Worm (Caenorhabditis elegans) whole organism, young adult: ENCODE data around the gene zmp-3.
A peak's percentile ranks its signal among the peaks of the same experiment; 100 is the strongest.

Experiments used
- B0019.2 ChIP-seq: fragments of 200-800 bp; sonication (Bioruptor generic); conservative IDR thresholded peaks from 2 replicates; pipeline ENCODE4 v1.3.6; 2022; ENCODE audit warnings: missing genetic modification reagents, missing genetic modification characterization, missing compliant biosample characterization
- B0261.1 ChIP-seq: sonication (generic microtip); optimal IDR thresholded peaks from 2 replicates; lab custom pipeline; 2016; ENCODE audit warnings: mild to moderate bottlenecking, missing genetic modification characterization, moderate library complexity, missing compliant biosample characterization
- C17E4.6 ChIP-seq: fragments of 200-800 bp; sonication (Bioruptor generic); IDR thresholded peaks from 2 replicates; pipeline ENCODE4 v1.3.6; 2022; ENCODE audit warnings: missing genetic modification reagents, missing genetic modification characterization, missing compliant biosample characterization
- F10E7.11 ChIP-seq: sonication (generic microtip); optimal IDR thresholded peaks from 2 replicates; lab custom pipeline; 2017; ENCODE audit warnings: mild to moderate bottlenecking, missing genetic modification characterization, moderate library complexity, missing compliant biosample characterization
- F37B4.10 ChIP-seq: fragments of 200-800 bp; sonication (Bioruptor generic); IDR thresholded peaks from 2 replicates; pipeline ENCODE4 v1.3.6; 2022; ENCODE audit warnings: missing genetic modification characterization, missing compliant biosample characterization
- T07F8.4 ChIP-seq: sonication (generic microtip); optimal IDR thresholded peaks from 2 replicates; lab custom pipeline; 2016; ENCODE audit warnings: mild to moderate bottlenecking, missing genetic modification characterization, moderate library complexity, missing compliant biosample characterization
- Y95B8A.8 ChIP-seq: fragments of 200-800 bp; sonication (Bioruptor generic); IDR thresholded peaks from 2 replicates; pipeline ENCODE4 v1.3.6; 2022; ENCODE audit warnings: missing genetic modification reagents, missing genetic modification characterization, missing compliant biosample characterization
- ZK185.1 ChIP-seq: sonication (generic microtip); optimal IDR thresholded peaks from 2 replicates; lab custom pipeline; 2016; ENCODE audit warnings: mild to moderate bottlenecking, missing genetic modification characterization, missing compliant biosample characterization; ENCODE audit not compliant: poor library complexity, severe bottlenecking
- akir-1 ChIP-seq: fragments of 200-800 bp; sonication (Bioruptor generic); optimal IDR thresholded peaks from 2 replicates; lab custom pipeline; 2018; ENCODE audit warnings: mild to moderate bottlenecking, missing genetic modification characterization, moderate library complexity, missing compliant biosample characterization
- aptf-2 ChIP-seq: fragments of 200-800 bp; sonication (Bioruptor generic); conservative IDR thresholded peaks from 2 replicates; pipeline ENCODE4 v1.3.6; 2022; ENCODE audit warnings: missing genetic modification reagents, missing genetic modification characterization, missing compliant biosample characterization
- aptf-3 ChIP-seq: fragments of 200-800 bp; sonication (Bioruptor generic); IDR thresholded peaks from 2 replicates; pipeline ENCODE4 v1.3.6; 2022; ENCODE audit warnings: missing genetic modification characterization, missing compliant biosample characterization
- bed-2 ChIP-seq: fragments of 200-800 bp; sonication (Bioruptor generic); IDR thresholded peaks from 2 replicates; pipeline ENCODE4 v1.3.6; 2022; ENCODE audit warnings: missing genetic modification reagents, missing genetic modification characterization, missing compliant biosample characterization
- ccch-3 ChIP-seq: fragments of 200-800 bp; sonication (Bioruptor generic); optimal IDR thresholded peaks from 2 replicates; lab custom pipeline; 2018; ENCODE audit warnings: mild to moderate bottlenecking, missing genetic modification characterization, missing compliant biosample characterization
- ceh-79 ChIP-seq: sonication (generic microtip); optimal IDR thresholded peaks from 2 replicates; lab custom pipeline; 2017; ENCODE audit warnings: mild to moderate bottlenecking, missing genetic modification characterization, missing compliant biosample characterization
- dpl-1 ChIP-seq: fragments of 150-350 bp; optimal IDR thresholded peaks from 2 replicates; lab custom pipeline; 2014; ENCODE audit warnings: missing biosample characterization, missing genetic modification reagents, missing genetic modification characterization
- efl-1 ChIP-seq: fragments of 150-350 bp; optimal IDR thresholded peaks from 2 replicates; lab custom pipeline; 2014; ENCODE audit warnings: missing biosample characterization, missing genetic modification reagents, missing genetic modification characterization
- egl-44 ChIP-seq: fragments of 200-800 bp; sonication (Bioruptor generic); IDR thresholded peaks from 2 replicates; pipeline ENCODE4 v1.3.6; 2022; ENCODE audit warnings: missing genetic modification reagents, missing genetic modification characterization, missing compliant biosample characterization
- hmg-1.2 ChIP-seq: fragments of 200-800 bp; sonication (Bioruptor generic); IDR thresholded peaks from 2 replicates; pipeline ENCODE4 v1.3.6; 2022; ENCODE audit warnings: missing genetic modification reagents, missing genetic modification characterization, missing compliant biosample characterization
- hmg-20 ChIP-seq: fragments of 200-800 bp; sonication (Bioruptor generic); IDR thresholded peaks from 2 replicates; pipeline ENCODE4 v1.3.6; 2022; ENCODE audit warnings: missing genetic modification reagents, missing genetic modification characterization, missing compliant biosample characterization
- lag-1 ChIP-seq: fragments of 200-800 bp; sonication (Bioruptor generic); IDR thresholded peaks from 2 replicates; pipeline ENCODE4 v1.3.6; 2022; ENCODE audit warnings: missing genetic modification reagents, missing genetic modification characterization, missing compliant biosample characterization
- lin-35 ChIP-seq, 3 experiments: fragments of 150-350 bp in 2 of 3; sonication (generic microtip) in 1 of 3; optimal IDR thresholded peaks; 2 replicates each; lab custom pipeline; 2014 to 2018; ENCODE audit warnings: missing biosample characterization in 3 of 3, missing genetic modification characterization in 3 of 3, missing genetic modification reagents in 3 of 3
- lsl-1 ChIP-seq: fragments of 200-800 bp; sonication (Bioruptor generic); optimal IDR thresholded peaks from 2 replicates; lab custom pipeline; 2018; ENCODE audit warnings: mild to moderate bottlenecking, missing genetic modification characterization, moderate library complexity, missing compliant biosample characterization
- lsy-27 ChIP-seq: sonication (generic microtip); optimal IDR thresholded peaks from 2 replicates; lab custom pipeline; 2017; ENCODE audit warnings: missing genetic modification characterization, mild to moderate bottlenecking, missing compliant biosample characterization, antibody characterized with exemption, missing genotype, borderline replicate concordance; ENCODE audit not compliant: insufficient read depth
- madf-3 ChIP-seq: fragments of 200-800 bp; sonication (Bioruptor generic); IDR thresholded peaks from 2 replicates; pipeline ENCODE4 v1.3.6; 2022; ENCODE audit warnings: missing genetic modification reagents, missing genetic modification characterization, missing compliant biosample characterization
- mcd-1 ChIP-seq: fragments of 200-800 bp; sonication (Bioruptor generic); IDR thresholded peaks from 2 replicates; pipeline ENCODE4 v1.3.6; 2022; ENCODE audit warnings: missing genetic modification reagents, missing genetic modification characterization, missing compliant biosample characterization
- mes-4 ChIP-seq: sonication (generic microtip); optimal IDR thresholded peaks from 2 replicates; lab custom pipeline; 2016; ENCODE audit warnings: missing genotype, missing genetic modification characterization, missing compliant biosample characterization
- nhr-90 ChIP-seq: sonication (generic microtip); optimal IDR thresholded peaks from 2 replicates; lab custom pipeline; 2016; ENCODE audit warnings: missing genotype, mild to moderate bottlenecking, missing genetic modification characterization, missing compliant biosample characterization
- rpc-1 ChIP-seq, 2 experiments: fragments of 150-350 bp in 1 of 2; sonication (generic microtip) in 1 of 2; optimal IDR thresholded peaks; 2 replicates each; lab custom pipeline; 2014 to 2018; ENCODE audit warnings: missing biosample characterization in 1 of 2, missing genetic modification characterization in 1 of 2, missing genetic modification reagents in 1 of 2, missing genotype in 1 of 2
- sea-2 ChIP-seq: fragments of 200-800 bp; sonication (Bioruptor generic); IDR thresholded peaks from 2 replicates; pipeline ENCODE4 v1.3.6; 2022; ENCODE audit warnings: missing genetic modification characterization, missing compliant biosample characterization
- snpc-1.1 ChIP-seq: sonication (generic microtip); optimal IDR thresholded peaks from 2 replicates; lab custom pipeline; 2017; ENCODE audit warnings: missing genetic modification characterization, mild to moderate bottlenecking, missing compliant biosample characterization, antibody characterized with exemption, moderate library complexity, missing genotype, missing genetic modification reagents; ENCODE audit not compliant: insufficient read depth
- snpc-4 ChIP-seq, 5 experiments: fragments of 150-350 bp in 1 of 5; sonication (generic microtip) in 4 of 5; optimal IDR thresholded peaks; 2 replicates each; lab custom pipeline; 2014 to 2018; ENCODE audit warnings: missing genetic modification characterization in 5 of 5, missing biosample characterization in 3 of 5, antibody characterized with exemption in 2 of 5, mild to moderate bottlenecking in 2 of 5, missing compliant biosample characterization in 2 of 5, missing genotype in 2 of 5, moderate library complexity in 2 of 5, missing genetic modification reagents in 1 of 5
- tbx-9 ChIP-seq: sonication (generic microtip); optimal IDR thresholded peaks from 2 replicates; lab custom pipeline; 2016; ENCODE audit warnings: borderline replicate concordance, missing genetic modification characterization, inconsistent platforms, missing compliant biosample characterization
- zim-3 ChIP-seq: sonication (generic microtip); optimal IDR thresholded peaks from 2 replicates; lab custom pipeline; 2017; ENCODE audit warnings: mild to moderate bottlenecking, missing genetic modification characterization, moderate library complexity, missing compliant biosample characterization
- ztf-25 ChIP-seq: fragments of 200-800 bp; sonication (Bioruptor generic); IDR thresholded peaks from 2 replicates; pipeline ENCODE4 v1.3.6; 2022; ENCODE audit warnings: missing genetic modification reagents, missing genetic modification characterization, missing compliant biosample characterization
- ztf-3 ChIP-seq: fragments of 200-800 bp; sonication (Bioruptor generic); optimal IDR thresholded peaks from 2 replicates; lab custom pipeline; 2018; ENCODE audit warnings: mild to moderate bottlenecking, missing genetic modification characterization, missing compliant biosample characterization

The zmp-3 gene

ce11 chrV:2920125-2920524 is 10.7 kb upstream of the zmp-3 start:
- TF ChIP-seq snpc-4 (GFP tag; optimal IDR thresholded peaks at IDR 0.05; lab: Kevin White, UChicago) (peak; percentile 87), snpc-4 (tag; optimal IDR thresholded peaks at IDR 0.05; lab: Kevin White, UChicago) (peak; percentile 64 to 95 (median 82)), F10E7.11 (tag; lab: Kevin White, UChicago) (no peak), hmg-1.2 (GFP tag; lab: Robert Waterston, UW) (peak; percentile 60; the same call in 1 of the 2 replicates), snpc-1.1 (tag; lab: Kevin White, UChicago) (peak; percentile 86), aptf-3 (no peak)

- no peak for TF ChIP-seq aptf-2 (GFP tag; lab: Robert Waterston, UW)
- TF ChIP-seq Y95B8A.8, result no peak
- no peak for TF ChIP-seq egl-44 (GFP tag; lab: Robert Waterston, UW)
- TF ChIP-seq ztf-3 (GFP tag; lab: Kevin White, UChicago), result no peak
- no peak for TF ChIP-seq efl-1 (GFP tag; lab: Kevin White, UChicago)
- TF ChIP-seq ZK185.1 (tag; lab: Kevin White, UChicago), result no peak
- no peak for TF ChIP-seq ceh-79 (tag; lab: Kevin White, UChicago)
- no peak for TF ChIP-seq rpc-1 (optimal IDR thresholded peaks at IDR 0.05; lab: Kevin White, UChicago)
- TF ChIP-seq rpc-1 (tag; optimal IDR thresholded peaks at IDR 0.05; lab: Kevin White, UChicago), result no peak
- no peak for TF ChIP-seq bed-2 (GFP tag; lab: Robert Waterston, UW)
- TF ChIP-seq lin-35 (GFP tag; optimal IDR thresholded peaks at IDR 0.05; lab: Kevin White, UChicago), result no peak
- no peak for TF ChIP-seq mcd-1 (GFP tag; lab: Robert Waterston, UW)
- no peak for TF ChIP-seq F37B4.10
- TF ChIP-seq T07F8.4, result no peak
- TF ChIP-seq madf-3 (GFP tag; lab: Robert Waterston, UW), result no peak
- no peak for TF ChIP-seq B0261.1 (tag; lab: Kevin White, UChicago)
- no peak for TF ChIP-seq lsy-27
- no peak for TF ChIP-seq sea-2 (GFP tag; lab: Robert Waterston, UW)
- no peak for TF ChIP-seq C17E4.6
- TF ChIP-seq B0019.2 (GFP tag; lab: Robert Waterston, UW), result no peak
- TF ChIP-seq lsl-1 (GFP tag; lab: Kevin White, UChicago), result no peak
These were observed 4.5 kb upstream of the zmp-3 start, which contains the start of gene srh-146 for ce11 chrV:2913948-2914347. Gene srh-146 (plus strand): TSS chrV:2914248.

- TF ChIP-seq zim-3 (tag; lab: Kevin White, UChicago) (no peak), nhr-90 (tag; lab: Kevin White, UChicago) (no peak), ccch-3 (GFP tag; lab: Kevin White, UChicago) (no peak), mes-4 (tag; lab: Kevin White, UChicago) (no peak), hmg-20 (no peak), akir-1 (GFP tag; lab: Kevin White, UChicago) (no peak), ztf-25 (no peak), lag-1 (GFP tag; lab: Robert Waterston, UW) (no peak), tbx-9 (no peak)
These were observed 3.5 kb upstream of the zmp-3 start, which contains the start of gene C31B8.9 for ce11 chrV:2912901-2913300. Gene C31B8.9 (minus strand): TSS chrV:2913001.

- no peak for TF ChIP-seq dpl-1 (GFP tag; lab: Kevin White, UChicago)
These were observed 6.2 kb downstream of the zmp-3 start, which contains the start of gene C31B8.7 for ce11 chrV:2903227-2903626. Gene C31B8.7 (minus strand): TSS chrV:2903327.
